Worm (Caenorhabditis elegans) whole organism, L3 larva: ENCODE measurements around the gene B0250.8.

Experiments
- R02D3.7 ChIP-seq: fragments of 150-350 bp; optimal IDR thresholded peaks from 2 replicates; lab custom pipeline; 2014; ENCODE audit warnings: missing biosample characterization, missing genetic modification characterization
- ama-1 ChIP-seq: fragments of 150-350 bp; optimal IDR thresholded peaks from 2 replicates; lab custom pipeline; 2018
- ceh-16 ChIP-seq: sonication (generic microtip); optimal IDR thresholded peaks from 2 replicates; lab custom pipeline; 2017; ENCODE audit warnings: missing biosample characterization, missing genetic modification characterization
- ceh-28 ChIP-seq: fragments of 150-350 bp; optimal IDR thresholded peaks from 2 replicates; lab custom pipeline; 2014; ENCODE audit warnings: missing biosample characterization, missing genetic modification reagents, missing genetic modification characterization
- ceh-82 ChIP-seq: fragments of 150-350 bp; optimal IDR thresholded peaks from 2 replicates; lab custom pipeline; 2014; ENCODE audit warnings: missing biosample characterization, missing genetic modification characterization
- daf-12 ChIP-seq: fragments of 150-350 bp; optimal IDR thresholded peaks from 2 replicates; lab custom pipeline; 2014; ENCODE audit warnings: missing biosample characterization, missing genetic modification reagents, missing genetic modification characterization
- egl-27 ChIP-seq: sonication (generic microtip); optimal IDR thresholded peaks from 4 replicates; lab custom pipeline; 2017; ENCODE audit warnings: missing biosample characterization, missing genetic modification reagents, missing genetic modification characterization
- egl-5 ChIP-seq: fragments of 150-350 bp; optimal IDR thresholded peaks from 2 replicates; lab custom pipeline; 2017; ENCODE audit warnings: missing biosample characterization, missing genetic modification reagents, missing genetic modification characterization, inconsistent platforms
- elt-1 ChIP-seq: fragments of 150-350 bp; optimal IDR thresholded peaks from 2 replicates; lab custom pipeline; 2014; ENCODE audit warnings: missing biosample characterization, missing genetic modification characterization
- elt-2 ChIP-seq: sonication (generic microtip); optimal IDR thresholded peaks from 2 replicates; lab custom pipeline; 2016; ENCODE audit warnings: missing genetic modification reagents, mild to moderate bottlenecking, missing genetic modification characterization, missing compliant biosample characterization
- fkh-10 ChIP-seq: sonication (generic microtip); optimal IDR thresholded peaks from 2 replicates; lab custom pipeline; 2017; ENCODE audit warnings: missing biosample characterization, missing genetic modification reagents, missing genetic modification characterization
- fkh-2 ChIP-seq: fragments of 150-350 bp; optimal IDR thresholded peaks from 2 replicates; lab custom pipeline; 2014; ENCODE audit warnings: missing biosample characterization, missing genetic modification reagents, missing genetic modification characterization
- fos-1 ChIP-seq: fragments of 150-350 bp; optimal IDR thresholded peaks from 2 replicates; lab custom pipeline; 2014; ENCODE audit warnings: missing biosample characterization, missing genetic modification characterization
- hmg-11 ChIP-seq: sonication (generic microtip); optimal IDR thresholded peaks from 2 replicates; lab custom pipeline; 2016; ENCODE audit warnings: missing genetic modification characterization, missing compliant biosample characterization
- jun-1 ChIP-seq: fragments of 150-350 bp; optimal IDR thresholded peaks from 2 replicates; lab custom pipeline; 2014; ENCODE audit warnings: missing biosample characterization, missing genetic modification reagents, missing genetic modification characterization
- lin-15B ChIP-seq: fragments of 150-350 bp; optimal IDR thresholded peaks from 2 replicates; lab custom pipeline; 2014; ENCODE audit warnings: missing biosample characterization, missing genetic modification characterization
- lin-39 ChIP-seq: fragments of 150-350 bp; optimal IDR thresholded peaks from 2 replicates; lab custom pipeline; 2018; ENCODE audit warnings: missing biosample characterization, missing genetic modification reagents, missing genetic modification characterization
- lsy-12 ChIP-seq: sonication (generic microtip); optimal IDR thresholded peaks from 2 replicates; lab custom pipeline; 2016; ENCODE audit warnings: mild to moderate bottlenecking, missing genetic modification characterization, missing compliant biosample characterization
- nfya-1 ChIP-seq: sonication (generic microtip); optimal IDR thresholded peaks from 2 replicates; lab custom pipeline; 2017; ENCODE audit warnings: missing genetic modification characterization, mild to moderate bottlenecking, missing compliant biosample characterization, antibody characterized with exemption, moderate library complexity; ENCODE audit not compliant: insufficient read depth
- nhr-11 ChIP-seq: fragments of 150-350 bp; optimal IDR thresholded peaks from 2 replicates; lab custom pipeline; 2014; ENCODE audit warnings: missing biosample characterization, missing genetic modification characterization
- nhr-23 ChIP-seq: fragments of 150-350 bp; optimal IDR thresholded peaks from 2 replicates; lab custom pipeline; 2014; ENCODE audit warnings: missing biosample characterization, missing genetic modification reagents, missing genetic modification characterization
- nhr-28 ChIP-seq: fragments of 150-350 bp; optimal IDR thresholded peaks from 2 replicates; lab custom pipeline; 2014; ENCODE audit warnings: missing biosample characterization, missing genetic modification characterization
- nhr-43 ChIP-seq: sonication (generic microtip); optimal IDR thresholded peaks from 2 replicates; lab custom pipeline; 2016; ENCODE audit warnings: mild to moderate bottlenecking, missing genetic modification characterization, missing compliant biosample characterization; ENCODE audit not compliant: poor library complexity, severe bottlenecking
- nhr-76 ChIP-seq: fragments of 150-350 bp; sonication (generic microtip); optimal IDR thresholded peaks from 5 replicates; lab custom pipeline; 2014; ENCODE audit warnings: missing biosample characterization, missing genetic modification characterization
- nhr-77 ChIP-seq: fragments of 150-350 bp; optimal IDR thresholded peaks from 2 replicates; lab custom pipeline; 2014; ENCODE audit warnings: missing biosample characterization, missing genetic modification characterization
- pha-4 ChIP-seq: fragments of 150-350 bp; optimal IDR thresholded peaks from 2 replicates; lab custom pipeline; 2014; ENCODE audit warnings: missing biosample characterization, missing genetic modification reagents, missing genetic modification characterization
- sea-2 ChIP-seq: fragments of 150-350 bp; sonication (generic microtip); optimal IDR thresholded peaks from 4 replicates; lab custom pipeline; 2014; ENCODE audit warnings: missing biosample characterization, missing genetic modification reagents, missing genetic modification characterization
- skn-1 ChIP-seq: fragments of 150-350 bp; optimal IDR thresholded peaks from 2 replicates; lab custom pipeline; 2014; ENCODE audit warnings: missing biosample characterization, missing genetic modification characterization
- tbx-2 ChIP-seq: sonication (generic microtip); optimal IDR thresholded peaks from 2 replicates; lab custom pipeline; 2016; ENCODE audit warnings: mild to moderate bottlenecking, missing genetic modification characterization, missing compliant biosample characterization
- unc-39 ChIP-seq: sonication (generic microtip); optimal IDR thresholded peaks from 4 replicates; lab custom pipeline; 2017; ENCODE audit warnings: missing biosample characterization, missing genetic modification characterization
- zag-1 ChIP-seq: fragments of 150-350 bp; optimal IDR thresholded peaks from 2 replicates; lab custom pipeline; 2014; ENCODE audit warnings: missing biosample characterization, missing genetic modification characterization

The B0250.8 gene

DNA sequence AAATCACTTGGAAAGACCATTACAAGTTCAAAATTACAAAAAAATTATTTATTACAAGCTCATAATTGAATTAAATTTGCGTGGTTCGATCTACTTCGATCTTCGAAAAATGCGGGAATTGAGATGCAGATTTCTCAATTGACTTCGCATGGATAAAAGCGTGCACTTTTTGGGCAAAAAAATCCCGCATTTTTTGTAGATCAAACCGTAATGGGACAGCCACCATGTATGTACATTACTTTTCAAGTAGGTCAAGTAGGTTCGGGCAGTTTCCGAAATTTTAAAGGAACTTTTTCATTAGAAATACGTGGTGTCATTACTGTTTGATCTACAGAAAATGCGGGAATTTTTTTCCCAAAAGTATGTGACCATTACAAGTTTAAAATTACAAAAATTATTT is 27.3 kb upstream of the B0250.8 start:
- TF ChIP-seq elt-2 (tag; lab: Kevin White, UChicago) = peak; percentile 51
- TF ChIP-seq zag-1 (tag; lab: Kevin White, UChicago) = no peak
- peak; percentile 2 for TF ChIP-seq nhr-43 (tag; lab: Kevin White, UChicago)
- TF ChIP-seq pha-4 (tag; lab: Kevin White, UChicago) = no peak
- TF ChIP-seq nhr-11 (tag; lab: Kevin White, UChicago) = no peak
- peak; percentile 54 for TF ChIP-seq fos-1 (tag; lab: Kevin White, UChicago)

DNA sequence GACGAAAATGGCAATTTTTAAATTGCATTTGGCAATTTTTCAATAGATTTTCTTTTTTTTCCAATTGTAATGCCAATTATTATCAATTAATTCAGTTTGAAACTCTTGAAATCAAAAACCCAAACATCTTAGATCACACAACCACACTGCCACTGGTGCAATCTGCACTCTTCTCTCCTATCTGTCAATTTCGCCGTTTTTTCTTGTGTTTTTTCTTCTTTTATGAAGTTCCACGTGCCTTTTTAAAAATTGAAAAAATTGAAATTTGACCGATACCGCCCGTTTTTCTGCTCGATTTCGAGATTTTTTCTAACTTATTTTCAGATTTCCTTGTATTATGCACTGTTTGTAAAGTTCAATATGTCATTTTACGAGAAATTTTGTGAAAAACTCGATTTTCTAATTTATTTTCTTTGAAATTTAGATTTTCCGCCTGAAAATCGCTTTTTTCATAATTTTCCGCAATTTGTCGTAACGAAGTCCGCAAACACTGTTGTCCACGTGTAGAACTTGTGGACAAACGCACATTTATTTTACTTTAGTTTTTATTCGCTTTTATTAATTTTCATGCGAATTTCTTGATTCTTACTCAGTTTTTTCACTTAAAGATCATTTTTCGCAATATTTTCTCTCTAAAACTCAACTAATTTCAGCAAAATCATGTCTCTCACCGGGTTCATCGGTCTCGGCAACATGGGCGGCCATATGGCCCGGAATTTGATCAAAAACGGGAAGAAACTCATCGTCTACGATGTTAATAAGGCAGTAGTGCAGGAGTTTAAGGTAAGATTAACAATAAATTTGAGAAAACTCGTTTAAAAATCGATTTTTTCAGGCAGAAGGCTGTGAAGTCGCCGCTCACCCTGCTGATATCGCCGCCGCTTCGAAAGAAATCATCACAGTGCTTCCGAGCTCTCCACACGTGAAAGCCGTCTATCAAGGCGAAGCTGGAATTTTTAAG is 23.3 kb upstream of the B0250.8 start, which contains the start of gene B0250.5:
B0250.5 (plus strand) TSS at position 654 of the 961 bp plus-strand sequence.
- TF ChIP-seq pha-4 (tag; lab: Kevin White, UChicago) (peak; percentile 21), nfya-1 (peak; percentile 42), ceh-28 (tag; lab: Kevin White, UChicago) (no peak), elt-2 (tag; lab: Kevin White, UChicago) (peak; percentile 27), lin-15B (tag; lab: Kevin White, UChicago) (peak; percentile 3), hmg-11 (tag; lab: Kevin White, UChicago) (no peak)
- TF ChIP-seq, all 47 proteins: peak for 4

DNA sequence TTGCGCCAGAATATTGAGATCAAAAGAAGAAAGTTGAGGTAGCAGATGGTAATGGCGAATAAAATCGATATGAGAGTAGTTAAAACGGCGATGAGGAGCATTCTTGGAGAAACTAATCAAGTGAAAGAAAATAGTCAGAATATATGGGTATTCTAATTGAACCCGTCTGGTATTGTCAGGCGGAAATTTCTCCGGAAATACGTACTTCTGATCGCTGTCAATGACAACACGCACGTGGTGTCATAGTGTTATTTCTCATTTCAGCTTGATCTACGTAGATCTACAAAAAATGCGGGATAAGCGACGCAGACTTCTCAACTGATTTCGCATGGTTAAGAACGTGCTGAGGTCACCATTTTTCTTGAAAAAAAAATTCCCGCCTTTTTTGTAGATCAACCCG is 22.1 kb upstream of the B0250.8 start, which contains the start of gene srbc-79:
srbc-79 (minus strand) TSS at position 101 of the 400 bp plus-strand sequence.
- TF ChIP-seq egl-5 (tag; lab: Kevin White, UChicago) (no peak), nhr-76 (tag; lab: Kevin White, UChicago) (no peak), nhr-28 (tag; lab: Kevin White, UChicago) (no peak), ama-1 (lab: Kevin White, UChicago) (no peak), pha-4 (tag; lab: Kevin White, UChicago) (no peak), fkh-10 (GFP tag; lab: Kevin White, UChicago) (no peak), R02D3.7 (tag; lab: Kevin White, UChicago) (no peak), sea-2 (GFP tag; lab: Kevin White, UChicago) (no peak), jun-1 (tag; lab: Kevin White, UChicago) (no peak), fos-1 (tag; lab: Kevin White, UChicago) (no peak), daf-12 (tag; lab: Kevin White, UChicago) (no peak), hmg-11 (tag; lab: Kevin White, UChicago) (no peak), skn-1 (tag; lab: Kevin White, UChicago) (no peak), tbx-2 (no peak), lsy-12 (tag; lab: Kevin White, UChicago) (no peak), lin-39 (tag; lab: Kevin White, UChicago) (no peak), ceh-82 (tag; lab: Kevin White, UChicago) (no peak)

DNA sequence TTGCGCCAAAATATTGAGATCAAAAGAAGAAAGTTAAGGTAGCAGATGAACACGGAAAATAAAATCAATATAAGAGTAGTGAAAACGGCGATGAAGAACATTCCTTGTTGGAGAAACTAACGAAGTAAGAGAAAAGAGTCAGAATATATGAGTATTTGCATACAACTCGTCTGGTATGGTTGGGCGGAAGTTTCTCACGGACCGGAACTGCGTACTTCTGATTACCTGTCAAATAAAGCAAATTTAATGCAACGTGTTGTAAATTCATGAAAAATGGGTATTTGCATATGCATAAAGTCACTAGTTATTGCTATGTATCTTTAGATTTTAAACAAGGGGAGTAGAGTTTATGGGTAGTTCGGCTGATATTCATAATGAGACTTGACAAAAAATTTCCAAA is 18.8 kb upstream of the B0250.8 start, which contains the start of gene srbc-78:
srbc-78 (minus strand) TSS at position 101 of the 400 bp plus-strand sequence.
- TF ChIP-seq nhr-77 = no peak
- no peak for TF ChIP-seq zag-1 (tag; lab: Kevin White, UChicago)
- no peak for TF ChIP-seq ceh-16
- no peak for TF ChIP-seq unc-39
- TF ChIP-seq daf-12 (tag; lab: Kevin White, UChicago) = no peak
- TF ChIP-seq nhr-43 (tag; lab: Kevin White, UChicago) = no peak
- no peak for TF ChIP-seq fkh-10 (GFP tag; lab: Kevin White, UChicago)
- no peak for TF ChIP-seq egl-27 (tag; lab: Kevin White, UChicago)
- no peak for TF ChIP-seq pha-4 (tag; lab: Kevin White, UChicago)
- no peak for TF ChIP-seq nhr-23 (tag; lab: Kevin White, UChicago)
- TF ChIP-seq nhr-76 (tag; lab: Kevin White, UChicago) = no peak
- TF ChIP-seq nhr-11 (tag; lab: Kevin White, UChicago) = no peak
- TF ChIP-seq fkh-2 (tag; lab: Kevin White, UChicago) = no peak
- TF ChIP-seq elt-1 (tag; lab: Kevin White, UChicago) = no peak
